Worm (Caenorhabditis elegans): ENCODE results near the gene ltah-1.2.

ltah-1.2 gene

ce11 chrIV:3568608-3569007 lies 44.3 kb downstream of the ltah-1.2 start, which contains the start of gene otpl-1:
Gene otpl-1 (plus strand): TSS chrIV:3568979.
- no peak for TF ChIP-seq ceh-16 (tag; optimal IDR thresholded peaks at IDR 0.05)
- no peak for TF ChIP-seq lin-39 (tag; optimal IDR thresholded peaks at IDR 0.05)
- no peak for TF ChIP-seq egl-5 (tag; optimal IDR thresholded peaks at IDR 0.05)
- no peak for TF ChIP-seq elt-3 (tag; optimal IDR thresholded peaks at IDR 0.05)
- no peak for TF ChIP-seq ztf-4 (tag; optimal IDR thresholded peaks at IDR 0.05)

ce11 chrIV:3564901-3565300 lies 48.0 kb downstream of the ltah-1.2 start, which contains the start of gene sre-5:
Gene sre-5 (plus strand): TSS chrIV:3565201.
- no peak for TF ChIP-seq nhr-76 (tag; optimal IDR thresholded peaks at IDR 0.05)
- TF ChIP-seq lin-15B (tag; optimal IDR thresholded peaks at IDR 0.05): no peak
- no peak for TF ChIP-seq nhr-67 (tag; optimal IDR thresholded peaks at IDR 0.05)
- no peak for TF ChIP-seq ZK546.5 (tag; optimal IDR thresholded peaks at IDR 0.05)
